In the genomic region with DNA sequence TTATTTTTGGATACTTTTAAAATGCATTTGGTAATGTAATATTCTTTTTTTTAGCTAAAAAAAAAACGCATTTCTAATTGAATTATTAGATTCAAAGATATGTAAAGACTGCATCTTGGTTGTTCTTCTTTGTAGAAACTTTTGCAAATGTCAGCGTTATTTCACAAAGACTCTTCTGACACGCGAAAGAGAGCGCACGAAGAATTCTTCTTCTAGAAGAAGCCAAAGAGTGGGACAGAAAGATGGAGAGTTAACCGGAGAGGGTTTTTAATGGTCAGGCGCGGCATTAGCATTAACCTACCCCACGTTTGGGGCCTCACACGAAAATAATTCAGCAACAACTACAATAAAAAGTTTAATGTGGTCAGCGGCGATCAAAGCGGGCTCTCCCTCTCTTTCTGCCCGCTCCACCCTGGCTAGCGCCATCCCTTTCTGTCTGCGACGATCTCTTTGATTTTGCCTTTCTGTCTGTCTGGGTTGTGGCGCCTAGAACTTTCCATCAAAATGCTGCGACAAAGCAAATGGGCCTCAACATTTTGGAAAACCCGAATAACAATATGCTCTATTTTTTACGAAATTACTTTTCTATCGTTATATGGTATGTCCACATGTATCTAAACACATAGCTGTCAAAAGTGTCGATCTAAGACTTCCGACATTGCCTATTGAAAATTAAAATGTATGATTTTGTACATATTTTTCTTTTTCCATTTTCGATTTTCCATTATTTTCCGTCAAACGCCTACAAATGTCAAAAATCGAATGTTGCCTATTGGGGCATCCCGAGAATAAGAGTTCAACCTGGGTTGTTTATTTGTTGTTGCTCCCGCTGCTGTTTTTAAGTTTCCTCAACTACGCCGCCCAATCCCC, we compare ENCODE assay signal across 5 fruit fly cellular contexts.
TF ChIP-seq lines count a peak whose summit lies in the region.

No protein-coding gene starts in this region.

- TF ChIP-seq CTCF in whole organism, embryonic (GFP tag; optimal IDR thresholded peaks at IDR 0.05; lab: Kevin White, UChicago), result no peak

TF ChIP-seq in whole organism, adult, 20 proteins besides CTCF, POLR2A, EP300 and RAD21:
- TF ChIP-seq CG12768 (GFP tag; optimal IDR thresholded peaks at IDR 0.05; lab: Kevin White, UChicago) (no peak), pad (GFP tag; optimal IDR thresholded peaks at IDR 0.05; lab: Kevin White, UChicago) (peak; percentile 33), bab1 (GFP tag; optimal IDR thresholded peaks at IDR 0.05; lab: Kevin White, UChicago) (no peak), tj (GFP tag; optimal IDR thresholded peaks at IDR 0.05; lab: Kevin White, UChicago) (peak; percentile 80)

TF ChIP-seq in whole organism, embryonic, 481 proteins besides CTCF, POLR2A, EP300 and RAD21 (continues in another document):
- peak; percentile 93 for TF ChIP-seq CG3163 (GFP tag; optimal IDR thresholded peaks at IDR 0.05; lab: Kevin White, UChicago)
- TF ChIP-seq nerfin-2 (GFP tag; IDR thresholded peaks at IDR 0.05; lab: Robert Waterston, UW; ENCODE audit: partially characterized antibody), result 0 out of 2 replicates have a peak, but pooled peaks have one; percentile 7
- TF ChIP-seq CG2199 (GFP tag; IDR thresholded peaks at IDR 0.05; lab: Robert Waterston, UW), result peak; percentile 47
- peak; percentile 31; the same call in 1 of the 2 replicates for TF ChIP-seq Bgb (GFP tag; IDR thresholded peaks at IDR 0.05; lab: Robert Waterston, UW; ENCODE audit: partially characterized antibody)
- peak; percentile 17 for TF ChIP-seq phol (tag; optimal IDR thresholded peaks at IDR 0.05; lab: Kevin White, UChicago)
- TF ChIP-seq chinmo (GFP tag; IDR thresholded peaks at IDR 0.05; lab: Robert Waterston, UW; ENCODE audit: partially characterized antibody), result peak; percentile 73; the same call in 3 of the 4 replicates
- TF ChIP-seq gcm2 (GFP tag; optimal IDR thresholded peaks at IDR 0.05; lab: Kevin White, UChicago), result no peak
- peak; percentile 16 for TF ChIP-seq nmo (GFP tag; optimal IDR thresholded peaks at IDR 0.05; lab: Kevin White, UChicago)
- peak; percentile 64 to 89 for TF ChIP-seq Trl (optimal IDR thresholded peaks at IDR 0.05; lab: Kevin White, UChicago)
- TF ChIP-seq Trl (GFP tag; optimal IDR thresholded peaks at IDR 0.05; lab: Kevin White, UChicago), result no peak
- TF ChIP-seq vvl (GFP tag; IDR thresholded peaks at IDR 0.05; lab: Robert Waterston, UW), result peak; percentile 60; the same call in 1 of the 2 replicates
- no peak for TF ChIP-seq gro (GFP tag; optimal IDR thresholded peaks at IDR 0.05; lab: Kevin White, UChicago)
- 0 out of 2 replicates have a peak, but pooled peaks have one; percentile 10 for TF ChIP-seq CG32532 (GFP tag; IDR thresholded peaks at IDR 0.05; lab: Robert Waterston, UW)
- peak; percentile 3 for TF ChIP-seq Hr3 (GFP tag; optimal IDR thresholded peaks at IDR 0.05; lab: Kevin White, UChicago)
- peak; percentile 34 for TF ChIP-seq mam (GFP tag; optimal IDR thresholded peaks at IDR 0.05; lab: Kevin White, UChicago)
- no peak for TF ChIP-seq Fer3 (tag; optimal IDR thresholded peaks at IDR 0.05; lab: Kevin White, UChicago)
- TF ChIP-seq crol (GFP tag; IDR thresholded peaks at IDR 0.05; lab: Robert Waterston, UW), result no peak

TF ChIP-seq in whole organism, prepupa, 60 proteins besides CTCF, POLR2A, EP300 and RAD21 (continues in another document):
- no peak for TF ChIP-seq CG8632 (GFP tag; optimal IDR thresholded peaks at IDR 0.05; lab: Kevin White, UChicago)
- TF ChIP-seq Smox (GFP tag; optimal IDR thresholded peaks at IDR 0.05; lab: Kevin White, UChicago), result no peak
- no peak for TF ChIP-seq CG3032 (tag; optimal IDR thresholded peaks at IDR 0.05; lab: Kevin White, UChicago)
- TF ChIP-seq CG7368 (GFP tag; optimal IDR thresholded peaks at IDR 0.05; lab: Kevin White, UChicago), result no peak
- TF ChIP-seq salr (GFP tag; optimal IDR thresholded peaks at IDR 0.05; lab: Kevin White, UChicago), result peak in 1 of 2 experiments; percentile 14
- 0 out of 3 replicates have a peak, but pooled peaks have one; percentile 29 for TF ChIP-seq eg (GFP tag; IDR thresholded peaks at IDR 0.05; lab: Robert Waterston, UW)
- TF ChIP-seq CG11902 (GFP tag; optimal IDR thresholded peaks at IDR 0.05; lab: Kevin White, UChicago), result no peak
- TF ChIP-seq pdm3 (GFP tag; optimal IDR thresholded peaks at IDR 0.05; lab: Kevin White, UChicago), result no peak
- TF ChIP-seq acj6 (GFP tag; optimal IDR thresholded peaks at IDR 0.05; lab: Kevin White, UChicago), result no peak
- no peak for TF ChIP-seq dsx (GFP tag; optimal IDR thresholded peaks at IDR 0.05; lab: Kevin White, UChicago; ENCODE audit: poor library complexity, severe bottlenecking)
- TF ChIP-seq CG6808 (GFP tag; optimal IDR thresholded peaks at IDR 0.05; lab: Kevin White, UChicago), result no peak
- TF ChIP-seq CG10669 (GFP tag; optimal IDR thresholded peaks at IDR 0.05; lab: Kevin White, UChicago), result no peak
- peak; percentile 11; the same call in 1 of the 3 replicates for TF ChIP-seq CG8119 (GFP tag; IDR thresholded peaks at IDR 0.05; lab: Robert Waterston, UW)
- no peak for TF ChIP-seq Eip75B (GFP tag; optimal IDR thresholded peaks at IDR 0.05; lab: Kevin White, UChicago)
- peak; percentile 66 for TF ChIP-seq Eip78C (GFP tag; lab: Kevin White, UChicago)
- TF ChIP-seq ss (GFP tag; optimal IDR thresholded peaks at IDR 0.05; lab: Kevin White, UChicago), result no peak
- TF ChIP-seq Ets96B (tag; optimal IDR thresholded peaks at IDR 0.05; lab: Kevin White, UChicago), result no peak
- TF ChIP-seq Hr4 (GFP tag; optimal IDR thresholded peaks at IDR 0.05; lab: Kevin White, UChicago), result peak; percentile 23
- no peak for TF ChIP-seq CG4318 (GFP tag; optimal IDR thresholded peaks at IDR 0.05; lab: Kevin White, UChicago)
- peak; percentile 9 for TF ChIP-seq CG32006 (GFP tag; optimal IDR thresholded peaks at IDR 0.05; lab: Kevin White, UChicago)

TF ChIP-seq in whole organism, pupa, 21 proteins besides CTCF, POLR2A, EP300 and RAD21:
- no peak for TF ChIP-seq D1 (tag; optimal IDR thresholded peaks at IDR 0.05; lab: Kevin White, UChicago)
- peak; percentile 17; the same call in 1 of the 2 replicates for TF ChIP-seq CG32121 (GFP tag; IDR thresholded peaks at IDR 0.05; lab: Robert Waterston, UW)
- 0 out of 2 replicates have a peak, but pooled peaks have one; percentile 16 for TF ChIP-seq CG12605 (GFP tag; IDR thresholded peaks at IDR 0.05; lab: Robert Waterston, UW)
- TF ChIP-seq CG4496 (GFP tag; IDR thresholded peaks at IDR 0.05; lab: Robert Waterston, UW), result peak; percentile 46; the same call in 2 of the 3 replicates
- TF ChIP-seq CG9948 (tag; optimal IDR thresholded peaks at IDR 0.05; lab: Kevin White, UChicago), result peak; percentile 21

TF ChIP-seq in whole organism, wandering third instar larva, 38 proteins besides CTCF, POLR2A, EP300 and RAD21:
- TF ChIP-seq Myc (optimal IDR thresholded peaks at IDR 0.05; lab: Kevin White, UChicago) (no peak), Dif (GFP tag; optimal IDR thresholded peaks at IDR 0.05; lab: Kevin White, UChicago; ENCODE audit: partially characterized antibody) (peak; percentile 54), Sp1 (GFP tag; optimal IDR thresholded peaks at IDR 0.05; lab: Kevin White, UChicago) (no peak), fru (GFP tag; optimal IDR thresholded peaks at IDR 0.05; lab: Kevin White, UChicago) (no peak), woc (GFP tag; optimal IDR thresholded peaks at IDR 0.05; lab: Kevin White, UChicago) (no peak), OdsH (GFP tag; optimal IDR thresholded peaks at IDR 0.05; lab: Kevin White, UChicago) (no peak), GATAd (GFP tag; optimal IDR thresholded peaks at IDR 0.05; lab: Kevin White, UChicago) (no peak), br (GFP tag; optimal IDR thresholded peaks at IDR 0.05; lab: Kevin White, UChicago) (no peak), pan (optimal IDR thresholded peaks at IDR 0.05; lab: Kevin White, UChicago) (no peak), Mio (GFP tag; optimal IDR thresholded peaks at IDR 0.05; lab: Kevin White, UChicago) (no peak), HLH106 (tag; optimal IDR thresholded peaks at IDR 0.05; lab: Kevin White, UChicago) (no peak), CG9705 (GFP tag; optimal IDR thresholded peaks at IDR 0.05; lab: Kevin White, UChicago) (no peak), Rel (GFP tag; optimal IDR thresholded peaks at IDR 0.05; lab: Kevin White, UChicago) (no peak), Rel (tag; optimal IDR thresholded peaks at IDR 0.05; lab: Kevin White, UChicago) (peak; percentile 14), Hnf4 (GFP tag; optimal IDR thresholded peaks at IDR 0.05; lab: Kevin White, UChicago) (no peak), dl (GFP tag; optimal IDR thresholded peaks at IDR 0.05; lab: Kevin White, UChicago; ENCODE audit: insufficient read depth in 1 of 2, partially characterized antibody in 2 of 2) (peak in 1 of 2 experiments; percentile 63), ey (GFP tag; optimal IDR thresholded peaks at IDR 0.05; lab: Kevin White, UChicago) (no peak), Vsx2 (GFP tag; optimal IDR thresholded peaks at IDR 0.05; lab: Kevin White, UChicago; ENCODE audit: partially characterized antibody) (no peak)
